Fruit fly (Drosophila melanogaster): ENCODE data around the gene CG17564.

DNA sequence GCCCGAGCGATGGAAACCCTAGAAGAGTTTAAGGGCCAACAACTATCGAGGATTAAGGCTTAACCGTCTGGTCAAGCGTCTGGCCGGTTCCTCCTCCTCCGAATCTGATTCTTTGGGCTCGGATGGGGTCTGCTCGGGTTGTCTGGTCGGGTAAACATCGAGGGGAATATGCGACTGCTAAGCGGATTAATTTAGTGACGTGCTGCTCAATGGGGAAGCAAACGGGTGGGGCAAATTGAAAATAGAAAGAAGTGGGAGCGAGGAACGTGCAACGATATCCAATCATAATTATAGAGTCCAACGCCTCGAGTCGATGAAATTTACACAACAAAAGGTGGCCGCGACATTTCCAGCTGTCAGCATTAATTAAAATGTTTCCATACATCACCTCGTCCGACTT, 3.0 kb downstream of the CG17564 start:
- TF ChIP-seq Pif1B (GFP tag; optimal IDR thresholded peaks at IDR 0.05) (no peak), CG8159 (tag; optimal IDR thresholded peaks at IDR 0.05) (no peak), D1 (tag; optimal IDR thresholded peaks at IDR 0.05) (no peak)

Data from whole organism, pupa.